Fruit fly (Drosophila melanogaster): ENCODE data around the gene X11Lbeta.

Gene X11Lbeta

dm6 chrX:10726105-10726694 is 98.7 kb downstream of the X11Lbeta start:
- no peak for TF ChIP-seq pan (optimal IDR thresholded peaks at IDR 0.05)
- TF ChIP-seq usp (GFP tag; optimal IDR thresholded peaks at IDR 0.05) = no peak
- TF ChIP-seq EcR (GFP tag; optimal IDR thresholded peaks at IDR 0.05) = no peak
- TF ChIP-seq Dll (optimal IDR thresholded peaks at IDR 0.05) = no peak
- TF ChIP-seq CG8478 (optimal IDR thresholded peaks at IDR 0.05) = no peak
- no peak for TF ChIP-seq psq (optimal IDR thresholded peaks at IDR 0.05)

dm6 chrX:10727318-10727717 is 99.8 kb downstream of the X11Lbeta start:
- TF ChIP-seq psq (optimal IDR thresholded peaks at IDR 0.05) (no peak), usp (GFP tag; optimal IDR thresholded peaks at IDR 0.05) (no peak), pan (optimal IDR thresholded peaks at IDR 0.05) (no peak), EcR (GFP tag; optimal IDR thresholded peaks at IDR 0.05) (no peak), CG8478 (optimal IDR thresholded peaks at IDR 0.05) (no peak), Dll (optimal IDR thresholded peaks at IDR 0.05) (no peak)

dm6 chrX:10728024-10728423 is 100.5 kb downstream of the X11Lbeta start:
- TF ChIP-seq usp (GFP tag; optimal IDR thresholded peaks at IDR 0.05) (no peak), psq (optimal IDR thresholded peaks at IDR 0.05) (no peak), CG8478 (optimal IDR thresholded peaks at IDR 0.05) (no peak), EcR (GFP tag; optimal IDR thresholded peaks at IDR 0.05) (no peak), Dll (optimal IDR thresholded peaks at IDR 0.05) (no peak), pan (optimal IDR thresholded peaks at IDR 0.05) (no peak)

dm6 chrX:10728541-10728968 is 101.0 kb downstream of the X11Lbeta start:
- no peak for TF ChIP-seq pan (optimal IDR thresholded peaks at IDR 0.05)
- TF ChIP-seq usp (GFP tag; optimal IDR thresholded peaks at IDR 0.05) = no peak
- no peak for TF ChIP-seq Dll (optimal IDR thresholded peaks at IDR 0.05)
- no peak for TF ChIP-seq EcR (GFP tag; optimal IDR thresholded peaks at IDR 0.05)
- TF ChIP-seq CG8478 (optimal IDR thresholded peaks at IDR 0.05) = no peak
- no peak for TF ChIP-seq psq (optimal IDR thresholded peaks at IDR 0.05)

- no peak for TF ChIP-seq CG8478 (optimal IDR thresholded peaks at IDR 0.05)
- TF ChIP-seq pan (optimal IDR thresholded peaks at IDR 0.05) = no peak
- no peak for TF ChIP-seq usp (GFP tag; optimal IDR thresholded peaks at IDR 0.05)
- no peak for TF ChIP-seq EcR (GFP tag; optimal IDR thresholded peaks at IDR 0.05)
- no peak for TF ChIP-seq psq (optimal IDR thresholded peaks at IDR 0.05)
- TF ChIP-seq Dll (optimal IDR thresholded peaks at IDR 0.05) = no peak
Measured at dm6 chrX:10729196-10729835, 101.8 kb downstream of the X11Lbeta start.

dm6 chrX:10729921-10730873 is 102.7 kb downstream of the X11Lbeta start:
- no peak for TF ChIP-seq usp (GFP tag; optimal IDR thresholded peaks at IDR 0.05)
- no peak for TF ChIP-seq psq (optimal IDR thresholded peaks at IDR 0.05)
- no peak for TF ChIP-seq Dll (optimal IDR thresholded peaks at IDR 0.05)
- no peak for TF ChIP-seq CG8478 (optimal IDR thresholded peaks at IDR 0.05)
- no peak for TF ChIP-seq EcR (GFP tag; optimal IDR thresholded peaks at IDR 0.05)
- TF ChIP-seq pan (optimal IDR thresholded peaks at IDR 0.05) = no peak

dm6 chrX:10731357-10731756 is 103.8 kb downstream of the X11Lbeta start:
- no peak for TF ChIP-seq pan (optimal IDR thresholded peaks at IDR 0.05)
- TF ChIP-seq EcR (GFP tag; optimal IDR thresholded peaks at IDR 0.05) = no peak
- no peak for TF ChIP-seq Dll (optimal IDR thresholded peaks at IDR 0.05)
- no peak for TF ChIP-seq CG8478 (optimal IDR thresholded peaks at IDR 0.05)
- no peak for TF ChIP-seq psq (optimal IDR thresholded peaks at IDR 0.05)
- no peak for TF ChIP-seq usp (GFP tag; optimal IDR thresholded peaks at IDR 0.05)

- TF ChIP-seq Dll (optimal IDR thresholded peaks at IDR 0.05) = no peak
- no peak for TF ChIP-seq psq (optimal IDR thresholded peaks at IDR 0.05)
- no peak for TF ChIP-seq CG8478 (optimal IDR thresholded peaks at IDR 0.05)
- no peak for TF ChIP-seq usp (GFP tag; optimal IDR thresholded peaks at IDR 0.05)
- TF ChIP-seq pan (optimal IDR thresholded peaks at IDR 0.05) = no peak
- TF ChIP-seq EcR (GFP tag; optimal IDR thresholded peaks at IDR 0.05) = no peak
Measured at dm6 chrX:10731801-10732200, 104.3 kb downstream of the X11Lbeta start.

dm6 chrX:10732733-10733455 is 105.4 kb downstream of the X11Lbeta start:
- no peak for TF ChIP-seq pan (optimal IDR thresholded peaks at IDR 0.05)
- TF ChIP-seq psq (optimal IDR thresholded peaks at IDR 0.05) = no peak
- no peak for TF ChIP-seq EcR (GFP tag; optimal IDR thresholded peaks at IDR 0.05)
- no peak for TF ChIP-seq Dll (optimal IDR thresholded peaks at IDR 0.05)
- no peak for TF ChIP-seq usp (GFP tag; optimal IDR thresholded peaks at IDR 0.05)
- no peak for TF ChIP-seq CG8478 (optimal IDR thresholded peaks at IDR 0.05)

- no peak for TF ChIP-seq Dll (optimal IDR thresholded peaks at IDR 0.05)
Measured at dm6 chrX:10734763-10735681, 107.5 kb downstream of the X11Lbeta start.
